Worm (Caenorhabditis elegans) whole organism, mixed stage, embryonic: ENCODE measurements around the gene Y71H2AM.29.

Source experiments
- elt-1 ChIP-seq: sonication (generic microtip); optimal IDR thresholded peaks from 2 replicates; lab custom pipeline; 2017; ENCODE audit warnings: missing genetic modification characterization, mild to moderate bottlenecking, missing compliant biosample characterization, antibody characterized with exemption, moderate library complexity, borderline replicate concordance; ENCODE audit not compliant: insufficient read depth
- elt-3 ChIP-seq: fragments of 150-350 bp; optimal IDR thresholded peaks from 2 replicates; lab custom pipeline; 2014; ENCODE audit warnings: missing biosample characterization, missing genetic modification characterization
- lsy-2 ChIP-seq: fragments of 150-350 bp; optimal IDR thresholded peaks from 2 replicates; lab custom pipeline; 2014; ENCODE audit warnings: missing biosample characterization, missing genetic modification characterization
- nhr-12 ChIP-seq: fragments of 150-350 bp; optimal IDR thresholded peaks from 2 replicates; lab custom pipeline; 2014; ENCODE audit warnings: missing biosample characterization, missing genetic modification characterization
- nhr-237 ChIP-seq: fragments of 150-350 bp; optimal IDR thresholded peaks from 2 replicates; lab custom pipeline; 2014; ENCODE audit warnings: missing biosample characterization, missing genetic modification characterization
- pha-4 ChIP-seq: fragments of 150-350 bp; optimal IDR thresholded peaks from 2 replicates; lab custom pipeline; 2018; ENCODE audit warnings: missing biosample characterization, missing genetic modification reagents, missing genetic modification characterization
- snpc-4 ChIP-seq: fragments of 150-350 bp; optimal IDR thresholded peaks from 2 replicates; lab custom pipeline; 2014; ENCODE audit warnings: missing biosample characterization, missing genetic modification characterization
- sptf-1 ChIP-seq: sonication (generic microtip); optimal IDR thresholded peaks from 2 replicates; lab custom pipeline; 2017; ENCODE audit warnings: mild to moderate bottlenecking, missing genetic modification characterization, moderate library complexity, missing compliant biosample characterization
- unc-120 ChIP-seq: sonication (generic microtip); optimal IDR thresholded peaks from 2 replicates; lab custom pipeline; 2017; ENCODE audit warnings: missing genetic modification characterization, missing compliant biosample characterization; ENCODE audit not compliant: poor library complexity, severe bottlenecking
- unc-39 ChIP-seq: fragments of 150-350 bp; optimal IDR thresholded peaks from 2 replicates; lab custom pipeline; 2014; ENCODE audit warnings: missing biosample characterization, missing genetic modification characterization
- unc-62 ChIP-seq: fragments of 150-350 bp; optimal IDR thresholded peaks from 2 replicates; lab custom pipeline; 2014; ENCODE audit warnings: missing biosample characterization, missing genetic modification reagents, missing genetic modification characterization

DNA sequence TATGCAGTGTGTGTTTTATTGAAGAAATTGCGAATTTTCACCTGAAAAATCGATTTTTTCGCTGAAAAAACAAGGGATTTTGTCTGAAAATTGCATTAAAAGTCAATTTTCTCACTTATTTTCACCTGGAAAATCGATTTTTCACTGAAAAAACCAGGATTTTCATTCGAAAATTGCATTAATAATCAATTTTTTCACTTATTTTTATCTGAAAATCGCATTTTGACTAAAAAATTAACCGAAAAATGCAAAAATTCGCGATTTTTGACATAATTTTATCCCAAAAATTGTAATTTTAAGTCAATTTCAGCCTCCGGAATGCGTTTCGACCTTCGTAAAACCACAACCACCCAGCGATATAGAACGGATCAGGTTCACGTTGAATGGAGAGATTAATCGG lies at the start of gene Y71H2AM.29:
- TF ChIP-seq unc-39 (tag; lab: Kevin White, UChicago) (no peak), nhr-237 (no peak), pha-4 (tag; lab: Kevin White, UChicago) (no peak), elt-3 (tag; lab: Kevin White, UChicago) (no peak), unc-120 (tag; lab: Kevin White, UChicago) (no peak), snpc-4 (no peak), nhr-12 (tag; lab: Kevin White, UChicago) (no peak), elt-1 (tag; lab: Kevin White, UChicago) (no peak), sptf-1 (tag; lab: Kevin White, UChicago) (no peak), unc-62 (GFP tag; lab: Kevin White, UChicago) (no peak), lsy-2 (tag; lab: Kevin White, UChicago) (no peak)
